Worm (Caenorhabditis elegans): ENCODE results near the gene elks-1.

DNA sequence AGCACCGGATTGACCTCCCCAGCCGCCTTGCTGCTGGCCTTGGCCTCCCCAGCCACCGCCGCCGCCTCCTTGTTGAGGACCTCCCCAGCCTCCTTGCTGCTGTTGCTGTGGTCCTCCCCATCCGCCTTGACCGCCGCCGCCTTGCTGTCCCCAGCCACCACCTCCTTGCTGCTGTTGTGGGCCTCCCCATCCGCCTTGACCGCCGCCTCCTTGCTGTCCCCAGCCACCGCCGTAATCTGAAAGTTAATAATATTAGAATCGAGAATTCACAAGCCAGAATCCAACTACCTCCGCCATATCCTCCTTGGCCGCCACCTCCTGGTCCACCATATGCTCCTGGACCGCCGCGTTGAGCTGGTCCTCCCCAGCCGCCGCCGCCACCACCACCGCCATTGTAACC lies 12.6 kb downstream of the elks-1 start:
- TF ChIP-seq ztf-11 (tag; optimal IDR thresholded peaks at IDR 0.05), result no peak
- no peak for TF ChIP-seq nhr-25 (tag; optimal IDR thresholded peaks at IDR 0.05)
- no peak for TF ChIP-seq lin-39 (tag; optimal IDR thresholded peaks at IDR 0.05)
- TF ChIP-seq ceh-28 (tag; optimal IDR thresholded peaks at IDR 0.05), result no peak
- no peak for TF ChIP-seq fkh-10 (GFP tag; optimal IDR thresholded peaks at IDR 0.05)
- no peak for TF ChIP-seq nhr-237 (tag; optimal IDR thresholded peaks at IDR 0.05)
- no peak for TF ChIP-seq skn-1 (tag; optimal IDR thresholded peaks at IDR 0.05)
- TF ChIP-seq nfya-1 (tag; optimal IDR thresholded peaks at IDR 0.05; ENCODE audit: insufficient read depth), result no peak
- TF ChIP-seq unc-39 (tag; optimal IDR thresholded peaks at IDR 0.05), result no peak
- TF ChIP-seq pqm-1 (tag; optimal IDR thresholded peaks at IDR 0.05), result no peak
- no peak for TF ChIP-seq ceh-82 (tag; optimal IDR thresholded peaks at IDR 0.05)
- TF ChIP-seq elt-3 (tag; optimal IDR thresholded peaks at IDR 0.05), result no peak
- TF ChIP-seq tbx-2 (tag; optimal IDR thresholded peaks at IDR 0.05), result no peak

All from whole organism, L3 larva.